Worm (Caenorhabditis elegans) whole organism, L1 larva: Measurements from ENCODE around the gene srh-135.

Source experiments
- C04F5.9 ChIP-seq: sonication (generic microtip); optimal IDR thresholded peaks from 2 replicates; lab custom pipeline; 2016; ENCODE audit warnings: missing genetic modification characterization, missing compliant biosample characterization
- aha-1 ChIP-seq: fragments of 150-350 bp; optimal IDR thresholded peaks from 2 replicates; lab custom pipeline; 2014; ENCODE audit warnings: missing biosample characterization, missing genetic modification characterization
- ama-1 ChIP-seq: fragments of 150-350 bp; optimal IDR thresholded peaks from 2 replicates; lab custom pipeline; 2014
- blmp-1 ChIP-seq: fragments of 150-350 bp; optimal IDR thresholded peaks from 2 replicates; lab custom pipeline; 2014; ENCODE audit warnings: missing biosample characterization, missing genetic modification characterization
- ceh-63 ChIP-seq: fragments of 200-800 bp; sonication (Bioruptor generic); optimal IDR thresholded peaks from 2 replicates; lab custom pipeline; 2018; ENCODE audit warnings: mild to moderate bottlenecking, missing genetic modification characterization, missing compliant biosample characterization
- ces-1 ChIP-seq: fragments of 150-350 bp; optimal IDR thresholded peaks from 2 replicates; lab custom pipeline; 2014; ENCODE audit warnings: missing biosample characterization, missing genetic modification reagents, missing genetic modification characterization
- dsc-1 ChIP-seq: sonication (generic microtip); optimal IDR thresholded peaks from 2 replicates; lab custom pipeline; 2016; ENCODE audit warnings: mild to moderate bottlenecking, missing genetic modification characterization, missing compliant biosample characterization
- efl-1 ChIP-seq, 4 experiments: fragments of 150-350 bp; optimal IDR thresholded peaks in 3 of 4; peaks in 1 of 4; 1 replicate in 1 of 4; 2 replicates in 3 of 4; lab custom pipeline; 2014; ENCODE audit warnings: missing biosample characterization in 2 of 4, missing genetic modification characterization in 2 of 4, missing genetic modification reagents in 2 of 4
- efl-3 ChIP-seq: fragments of 200-800 bp; sonication (Bioruptor generic); optimal IDR thresholded peaks from 2 replicates; lab custom pipeline; 2018; ENCODE audit warnings: mild to moderate bottlenecking, missing genetic modification characterization, missing compliant biosample characterization
- egl-13 ChIP-seq: sonication (generic microtip); optimal IDR thresholded peaks from 2 replicates; lab custom pipeline; 2016; ENCODE audit warnings: missing genotype, missing genetic modification reagents, missing genetic modification characterization, missing compliant biosample characterization
- egl-27 ChIP-seq, 2 experiments: fragments of 150-350 bp in 1 of 2; sonication (generic microtip); optimal IDR thresholded peaks; 3 replicates each; lab custom pipeline; 2017 to 2018; ENCODE audit warnings: missing biosample characterization in 2 of 2, missing genetic modification characterization in 2 of 2, missing genetic modification reagents in 2 of 2
- ets-5 ChIP-seq: fragments of 200-800 bp; sonication (Bioruptor generic); IDR thresholded peaks from 2 replicates; pipeline ENCODE4 v1.3.6; 2022; ENCODE audit warnings: missing genetic modification characterization, missing compliant biosample characterization
- hlh-17 ChIP-seq: fragments of 200-800 bp; sonication (Bioruptor generic); optimal IDR thresholded peaks from 2 replicates; lab custom pipeline; 2018; ENCODE audit warnings: missing genetic modification characterization, mild to moderate bottlenecking, missing compliant biosample characterization, moderate library complexity, borderline replicate concordance
- hlh-4 ChIP-seq: sonication (generic microtip); optimal IDR thresholded peaks from 2 replicates; lab custom pipeline; 2016; ENCODE audit warnings: mild to moderate bottlenecking, missing genetic modification characterization, missing compliant biosample characterization
- irx-1 ChIP-seq: sonication (generic microtip); optimal IDR thresholded peaks from 2 replicates; lab custom pipeline; 2016; ENCODE audit warnings: missing genetic modification characterization, missing compliant biosample characterization
- isw-1 ChIP-seq: fragments of 200-800 bp; sonication (Bioruptor generic); IDR thresholded peaks from 2 replicates; pipeline ENCODE4 v1.3.6; 2022; ENCODE audit warnings: missing genetic modification characterization, missing compliant biosample characterization
- lin-13 ChIP-seq: fragments of 150-350 bp; optimal IDR thresholded peaks from 2 replicates; lab custom pipeline; 2014; ENCODE audit warnings: missing biosample characterization, missing genetic modification reagents, missing genetic modification characterization
- lin-14 ChIP-seq: fragments of 200-800 bp; sonication (Bioruptor generic); optimal IDR thresholded peaks from 2 replicates; lab custom pipeline; 2018; ENCODE audit warnings: mild to moderate bottlenecking, missing genetic modification characterization, moderate library complexity, missing compliant biosample characterization
- lsy-2 ChIP-seq, 2 experiments: fragments of 150-350 bp; optimal IDR thresholded peaks; 2 replicates each; lab custom pipeline; 2014; ENCODE audit warnings: missing biosample characterization in 2 of 2, missing genetic modification characterization in 2 of 2
- mab-9 ChIP-seq: fragments of 200-800 bp; sonication (Bioruptor generic); IDR thresholded peaks from 2 replicates; pipeline ENCODE4 v1.3.6; 2022; ENCODE audit warnings: missing genetic modification reagents, missing genetic modification characterization, missing compliant biosample characterization
- mdl-1 ChIP-seq, 2 experiments: fragments of 150-350 bp; optimal IDR thresholded peaks; 2 replicates each; lab custom pipeline; 2014 to 2017; ENCODE audit warnings: missing biosample characterization in 2 of 2, missing genetic modification characterization in 2 of 2, inconsistent platforms in 1 of 2
- nhr-11 ChIP-seq: fragments of 150-350 bp; optimal IDR thresholded peaks from 2 replicates; lab custom pipeline; 2014; ENCODE audit warnings: missing biosample characterization, missing genetic modification characterization
- nhr-19 ChIP-seq: fragments of 200-800 bp; sonication (Bioruptor generic); conservative IDR thresholded peaks from 2 replicates; pipeline ENCODE4 v1.3.6; 2022; ENCODE audit warnings: missing genetic modification characterization, missing compliant biosample characterization
- nhr-28 ChIP-seq: fragments of 150-350 bp; optimal IDR thresholded peaks from 2 replicates; lab custom pipeline; 2014; ENCODE audit warnings: missing biosample characterization, missing genetic modification characterization
- nhr-47 ChIP-seq: sonication (generic microtip); optimal IDR thresholded peaks from 2 replicates; lab custom pipeline; 2016; ENCODE audit warnings: mild to moderate bottlenecking, missing genetic modification characterization, moderate library complexity, missing compliant biosample characterization
- nhr-71 ChIP-seq: sonication (generic microtip); optimal IDR thresholded peaks from 2 replicates; lab custom pipeline; 2016; ENCODE audit warnings: mild to moderate bottlenecking, missing genetic modification characterization, moderate library complexity, missing compliant biosample characterization
- nhr-76 ChIP-seq: sonication (generic microtip); optimal IDR thresholded peaks from 2 replicates; lab custom pipeline; 2017; ENCODE audit warnings: missing biosample characterization, missing genetic modification characterization
- nhr-90 ChIP-seq: sonication (generic microtip); optimal IDR thresholded peaks from 2 replicates; lab custom pipeline; 2016; ENCODE audit warnings: mild to moderate bottlenecking, missing genetic modification characterization, missing compliant biosample characterization; ENCODE audit not compliant: poor library complexity
- pqm-1 ChIP-seq: sonication (generic microtip); optimal IDR thresholded peaks from 3 replicates; lab custom pipeline; 2017; ENCODE audit warnings: missing biosample characterization, missing genetic modification characterization
- rnt-1 ChIP-seq: sonication (generic microtip); optimal IDR thresholded peaks from 2 replicates; lab custom pipeline; 2016; ENCODE audit warnings: mild to moderate bottlenecking, missing genetic modification characterization, moderate library complexity, missing compliant biosample characterization
- skn-1 ChIP-seq: fragments of 150-350 bp; optimal IDR thresholded peaks from 2 replicates; lab custom pipeline; 2014; ENCODE audit warnings: missing biosample characterization, missing genetic modification characterization
- snu-23 ChIP-seq: sonication (generic microtip); optimal IDR thresholded peaks from 2 replicates; lab custom pipeline; 2016; ENCODE audit warnings: missing genetic modification characterization, missing compliant biosample characterization
- swsn-7 ChIP-seq: sonication (generic microtip); optimal IDR thresholded peaks from 2 replicates; lab custom pipeline; 2016; ENCODE audit warnings: missing genetic modification characterization, missing compliant biosample characterization
- tlp-1 ChIP-seq: fragments of 150-350 bp; optimal IDR thresholded peaks from 2 replicates; lab custom pipeline; 2014; ENCODE audit warnings: missing biosample characterization, missing genetic modification characterization
- unc-130 ChIP-seq: fragments of 150-350 bp; optimal IDR thresholded peaks from 2 replicates; lab custom pipeline; 2017; ENCODE audit warnings: missing biosample characterization, missing genetic modification characterization, inconsistent platforms
- unc-62 ChIP-seq: fragments of 150-350 bp; optimal IDR thresholded peaks from 2 replicates; lab custom pipeline; 2014; ENCODE audit warnings: missing biosample characterization, missing genetic modification reagents, missing genetic modification characterization
- zip-4 ChIP-seq: fragments of 200-800 bp; sonication (Bioruptor generic); optimal IDR thresholded peaks from 2 replicates; lab custom pipeline; 2018; ENCODE audit warnings: mild to moderate bottlenecking, missing genetic modification characterization, moderate library complexity, missing compliant biosample characterization

Gene srh-135

ce11 chrII:10218171-10218570 is 8.8 kb downstream of the srh-135 start, which contains the start of gene ref-1:
TSS of gene ref-1 (plus strand) at chrII:10218471.
- TF ChIP-seq efl-1 (optimal IDR thresholded peaks at IDR 0.05; lab: Kevin White, UChicago) (no peak), efl-1 (GFP tag; optimal IDR thresholded peaks at IDR 0.05 in 1 of 2; lab: Kevin White, UChicago) (peak in 1 of 2 experiments; percentile 54), irx-1 (tag; lab: Kevin White, UChicago) (no peak)

- peak; percentile 37 for TF ChIP-seq dsc-1 (tag; lab: Kevin White, UChicago)
- no peak for TF ChIP-seq nhr-76 (tag; lab: Kevin White, UChicago)
These were observed 20.5 kb downstream of the srh-135 start, which contains the start of gene T01E8.1 for ce11 chrII:10206425-10206824. TSS of gene T01E8.1 (plus strand) at chrII:10206725.

ce11 chrII:10204428-10205049 is 22.4 kb downstream of the srh-135 start:
- TF ChIP-seq hlh-17 (GFP tag; lab: Kevin White, UChicago): no peak
- no peak for TF ChIP-seq ama-1 (lab: Kevin White, UChicago)
- peak; percentile 47 for TF ChIP-seq unc-130
- TF ChIP-seq nhr-71: peak; percentile 51
- no peak for TF ChIP-seq unc-62 (GFP tag; lab: Kevin White, UChicago)
- TF ChIP-seq C04F5.9: no peak
- TF ChIP-seq nhr-28 (tag; lab: Kevin White, UChicago): no peak
- TF ChIP-seq rnt-1 (tag; lab: Kevin White, UChicago): peak; percentile 74
- TF ChIP-seq lin-14 (GFP tag; lab: Kevin White, UChicago): peak; percentile 46
- TF ChIP-seq nhr-11 (tag; lab: Kevin White, UChicago): peak; percentile 42
- TF ChIP-seq zip-4 (GFP tag; lab: Kevin White, UChicago): no peak
- no peak for TF ChIP-seq ces-1
- no peak for TF ChIP-seq ceh-63 (GFP tag; lab: Kevin White, UChicago)
- peak; percentile 43 for TF ChIP-seq snu-23 (GFP tag; lab: Kevin White, UChicago)
- TF ChIP-seq nhr-47: no peak
- TF ChIP-seq dsc-1 (tag; lab: Kevin White, UChicago): peak; percentile 28
- no peak for TF ChIP-seq aha-1 (tag; lab: Kevin White, UChicago)
- TF ChIP-seq skn-1 (tag; lab: Kevin White, UChicago): no peak
- no peak for TF ChIP-seq efl-1 (optimal IDR thresholded peaks at IDR 0.05; lab: Kevin White, UChicago)
- peak in 1 of 2 experiments; percentile 47 for TF ChIP-seq efl-1 (GFP tag; optimal IDR thresholded peaks at IDR 0.05 in 1 of 2; lab: Kevin White, UChicago)
- TF ChIP-seq nhr-90 (tag; lab: Kevin White, UChicago): no peak
- peak in 1 of 2 experiments; percentile 24 for TF ChIP-seq mdl-1 (tag; optimal IDR thresholded peaks at IDR 0.05; lab: Kevin White, UChicago)
- no peak for TF ChIP-seq isw-1 (GFP tag; lab: Robert Waterston, UW)
- TF ChIP-seq nhr-19 (GFP tag; lab: Robert Waterston, UW): 0 out of 2 replicates have a peak, but pooled peaks have one; percentile 10
- no peak for TF ChIP-seq mab-9 (GFP tag; lab: Robert Waterston, UW)
- peak in 1 of 2 experiments; percentile 23 for TF ChIP-seq lsy-2 (tag; optimal IDR thresholded peaks at IDR 0.05; lab: Kevin White, UChicago)
- TF ChIP-seq pqm-1 (tag; lab: Kevin White, UChicago): no peak
- TF ChIP-seq, all 84 proteins: peak for 11

DNA sequence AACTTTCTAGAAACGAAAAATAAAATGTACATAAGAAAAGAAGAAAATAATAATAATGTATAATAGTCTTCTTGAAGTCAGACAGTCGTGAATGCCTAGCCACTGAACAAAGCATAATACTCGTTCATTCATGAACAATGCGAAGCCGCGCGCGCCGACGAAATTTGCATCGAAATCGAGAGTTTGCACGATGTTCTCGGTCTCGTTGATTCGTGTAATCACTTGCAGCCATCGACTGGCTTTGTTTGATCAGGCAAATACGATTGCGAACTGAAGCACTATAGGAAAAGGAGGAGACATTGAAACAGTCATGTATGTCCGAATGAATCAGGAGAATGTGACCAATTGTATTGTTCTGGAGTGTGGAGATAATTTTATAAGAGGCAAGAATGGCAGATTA is 23.2 kb downstream of the srh-135 start:
- no peak for TF ChIP-seq efl-3 (GFP tag; lab: Kevin White, UChicago)
- no peak for TF ChIP-seq skn-1 (tag; lab: Kevin White, UChicago)
- no peak for TF ChIP-seq hlh-4 (tag; lab: Kevin White, UChicago)
- peak; percentile 95 for TF ChIP-seq blmp-1
- TF ChIP-seq nhr-19 (GFP tag; lab: Robert Waterston, UW): no peak
- TF ChIP-seq swsn-7 (tag; lab: Kevin White, UChicago): no peak

DNA sequence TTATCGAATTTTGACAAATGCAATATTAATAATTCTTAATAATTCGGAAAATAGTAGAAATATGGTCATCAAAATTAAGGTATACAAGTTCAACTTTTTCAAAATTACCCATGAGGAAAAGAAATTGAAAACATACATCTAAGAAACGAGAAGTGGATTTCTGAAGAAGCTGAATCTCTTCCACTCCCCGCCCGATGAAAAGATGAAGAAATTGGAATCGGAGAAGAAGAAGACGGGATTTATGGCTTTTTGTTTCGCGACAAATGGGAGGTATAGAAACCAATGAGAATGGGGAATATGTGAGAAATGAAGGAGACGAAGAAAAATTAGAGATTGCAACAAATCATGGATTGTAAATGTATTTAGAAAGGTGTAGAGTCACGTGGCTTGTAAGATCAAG is 23.9 kb downstream of the srh-135 start:
- TF ChIP-seq blmp-1: peak; percentile 53
- no peak for TF ChIP-seq tlp-1
- TF ChIP-seq dsc-1 (tag; lab: Kevin White, UChicago): peak; percentile 54
- TF ChIP-seq ets-5 (GFP tag; lab: Robert Waterston, UW): no peak
- no peak for TF ChIP-seq egl-27 (tag; optimal IDR thresholded peaks at IDR 0.05; lab: Kevin White, UChicago)
- TF ChIP-seq nhr-71: peak; percentile 46
- no peak for TF ChIP-seq lin-13
- TF ChIP-seq egl-13: no peak
- TF ChIP-seq rnt-1 (tag; lab: Kevin White, UChicago): peak; percentile 43
